Fruit fly (Drosophila melanogaster): ENCODE results near the gene Grp170.

The Grp170 gene

dm6 chrX:2222181-2222790 is 52.6 kb downstream of the Grp170 start, which contains the start of gene Vinc (continued):
- TF ChIP-seq Hr78 (GFP tag; optimal IDR thresholded peaks at IDR 0.05) = no peak
- no peak for TF ChIP-seq Abd-B (GFP tag; optimal IDR thresholded peaks at IDR 0.05)
- no peak for TF ChIP-seq brk (GFP tag; optimal IDR thresholded peaks at IDR 0.05)
- peak; percentile 92 for TF ChIP-seq HLH106 (tag; optimal IDR thresholded peaks at IDR 0.05)
- no peak for TF ChIP-seq dl (GFP tag; optimal IDR thresholded peaks at IDR 0.05; ENCODE audit: insufficient read depth in 1 of 2, partially characterized antibody in 2 of 2)
- TF ChIP-seq pan (optimal IDR thresholded peaks at IDR 0.05) = no peak
- TF ChIP-seq Vsx2 (GFP tag; optimal IDR thresholded peaks at IDR 0.05; ENCODE audit: partially characterized antibody) = no peak
- no peak for TF ChIP-seq usp (GFP tag; optimal IDR thresholded peaks at IDR 0.05)

dm6 chrX:2221598-2221997 is 53.3 kb downstream of the Grp170 start:
- TF ChIP-seq Rel (GFP tag; optimal IDR thresholded peaks at IDR 0.05) (no peak), Rel (tag; optimal IDR thresholded peaks at IDR 0.05) (no peak), Dif (GFP tag; optimal IDR thresholded peaks at IDR 0.05; ENCODE audit: partially characterized antibody) (no peak), GATAd (GFP tag; optimal IDR thresholded peaks at IDR 0.05) (no peak), CG32264 (GFP tag; optimal IDR thresholded peaks at IDR 0.05) (no peak), jim (GFP tag; optimal IDR thresholded peaks at IDR 0.05) (no peak), br (GFP tag; optimal IDR thresholded peaks at IDR 0.05) (no peak)

Measured in whole organism, wandering third instar larva.